Worm (Caenorhabditis elegans) whole organism, late embryonic: ENCODE results near the gene C04A2.15.

Experiments
- C38D4.7 ChIP-seq: fragments of 200-800 bp; sonication (Bioruptor generic); optimal IDR thresholded peaks from 2 replicates; lab custom pipeline; 2018; ENCODE audit warnings: mild to moderate bottlenecking, missing genetic modification characterization, moderate library complexity, missing compliant biosample characterization
- T23F11.4 ChIP-seq: fragments of 200-800 bp; sonication (Bioruptor generic); optimal IDR thresholded peaks from 2 replicates; lab custom pipeline; 2018; ENCODE audit warnings: mild to moderate bottlenecking, missing genetic modification characterization, missing compliant biosample characterization
- ama-1 ChIP-seq: fragments of 150-350 bp; optimal IDR thresholded peaks from 2 replicates; lab custom pipeline; 2014
- che-1 ChIP-seq: sonication (generic microtip); optimal IDR thresholded peaks from 2 replicates; lab custom pipeline; 2016; ENCODE audit warnings: mild to moderate bottlenecking, missing genetic modification characterization, missing compliant biosample characterization
- eyg-1 ChIP-seq: sonication (generic microtip); optimal IDR thresholded peaks from 2 replicates; lab custom pipeline; 2016; ENCODE audit warnings: missing genotype, missing genetic modification characterization, missing compliant biosample characterization
- gmeb-2 ChIP-seq: sonication (generic microtip); optimal IDR thresholded peaks from 2 replicates; lab custom pipeline; 2016; ENCODE audit warnings: missing genetic modification characterization, inconsistent platforms, missing compliant biosample characterization
- nhr-11 ChIP-seq: fragments of 150-350 bp; optimal IDR thresholded peaks from 2 replicates; lab custom pipeline; 2014; ENCODE audit warnings: missing biosample characterization, missing genetic modification characterization
- tbx-2 ChIP-seq: sonication (generic microtip); optimal IDR thresholded peaks from 2 replicates; lab custom pipeline; 2016; ENCODE audit warnings: missing genetic modification characterization, missing compliant biosample characterization

DNA sequence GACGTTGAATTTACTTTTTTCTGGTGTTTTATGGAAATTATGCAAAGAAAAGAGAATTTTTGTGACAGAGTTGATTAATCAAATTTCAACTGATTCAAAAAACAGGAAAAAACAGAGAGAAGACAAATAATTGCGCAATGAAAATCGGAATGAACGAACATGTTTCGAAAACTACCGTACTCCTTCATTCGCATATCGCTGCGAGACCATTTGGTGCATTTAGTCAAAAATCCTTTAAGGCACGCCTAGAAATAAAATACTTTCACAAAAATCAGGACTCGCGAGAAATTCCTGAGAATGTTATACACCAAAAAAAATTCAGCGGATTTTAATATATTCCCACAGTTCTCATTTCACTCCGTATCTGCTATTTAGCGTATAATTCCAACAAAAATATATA, 8.0 kb downstream of the C04A2.15 start:
- TF ChIP-seq che-1 (tag; lab: Kevin White, UChicago), result no peak
- TF ChIP-seq gmeb-2 (tag; lab: Kevin White, UChicago), result no peak
- no peak for TF ChIP-seq ama-1 (lab: Kevin White, UChicago)
- no peak for TF ChIP-seq C38D4.7 (GFP tag; lab: Kevin White, UChicago)
- TF ChIP-seq tbx-2, result no peak
- TF ChIP-seq nhr-11 (tag; lab: Kevin White, UChicago), result no peak
- no peak for TF ChIP-seq eyg-1 (tag; lab: Kevin White, UChicago)
- TF ChIP-seq T23F11.4, result no peak
